Worm (Caenorhabditis elegans): ENCODE measurements around the gene gst-44.

ce11 chrV:16433471-16433870, 42.8 kb downstream of the gst-44 start, which contains the start of gene clec-234:
- TF ChIP-seq him-1 (tag; optimal IDR thresholded peaks at IDR 0.05) (no peak), W03F9.2 (tag; optimal IDR thresholded peaks at IDR 0.05) (no peak), dao-5 (tag; optimal IDR thresholded peaks at IDR 0.05) (no peak)

Measured in whole organism, L4/young adult.